Worm (Caenorhabditis elegans) whole organism, L4 larva: ENCODE data around the gene B0222.1.
A peak's percentile ranks its signal among the peaks of the same experiment; 100 is the strongest.

Experiments used
- ZK337.2 ChIP-seq: fragments of 200-800 bp; sonication (Bioruptor generic); IDR thresholded peaks from 2 replicates; pipeline ENCODE4 v1.3.6; 2022; ENCODE audit warnings: missing genetic modification reagents, missing genetic modification characterization, missing compliant biosample characterization
- aha-1 ChIP-seq: fragments of 150-350 bp; peaks from one replicate; lab custom pipeline; 2014; ENCODE audit warnings: missing biosample characterization, missing genetic modification characterization
- ama-1 ChIP-seq: fragments of 150-350 bp; optimal IDR thresholded peaks from 2 replicates; lab custom pipeline; 2014; ENCODE audit warnings: inconsistent platforms, mixed read lengths
- attf-4 ChIP-seq: sonication (generic microtip); optimal IDR thresholded peaks from 3 replicates; lab custom pipeline; 2017; ENCODE audit warnings: missing biosample characterization, missing genetic modification characterization
- ceh-32 ChIP-seq: sonication (generic microtip); optimal IDR thresholded peaks from 2 replicates; lab custom pipeline; 2016; ENCODE audit warnings: mild to moderate bottlenecking, missing genetic modification characterization, missing compliant biosample characterization; ENCODE audit not compliant: poor library complexity
- ceh-44 ChIP-seq: fragments of 200-800 bp; sonication (Bioruptor generic); IDR thresholded peaks from 2 replicates; pipeline ENCODE4 v1.3.6; 2022; ENCODE audit warnings: missing genetic modification reagents, missing genetic modification characterization, missing compliant biosample characterization
- ceh-62 ChIP-seq: sonication (generic microtip); optimal IDR thresholded peaks from 2 replicates; lab custom pipeline; 2017; ENCODE audit warnings: missing biosample characterization, missing genetic modification characterization
- ces-1 ChIP-seq: fragments of 150-350 bp; sonication (generic microtip); optimal IDR thresholded peaks from 4 replicates; lab custom pipeline; 2014; ENCODE audit warnings: missing biosample characterization, missing genetic modification reagents, missing genetic modification characterization
- cey-2 ChIP-seq: sonication (generic microtip); optimal IDR thresholded peaks from 3 replicates; lab custom pipeline; 2017; ENCODE audit warnings: missing genetic modification characterization, mild to moderate bottlenecking, missing compliant biosample characterization, antibody characterized with exemption, borderline replicate concordance; ENCODE audit not compliant: insufficient read depth
- ctbp-1 ChIP-seq: fragments of 200-800 bp; sonication (Bioruptor generic); IDR thresholded peaks from 2 replicates; pipeline ENCODE4 v1.3.6; 2022; ENCODE audit warnings: missing genetic modification reagents, missing genetic modification characterization, missing compliant biosample characterization
- daf-16 ChIP-seq, 3 experiments: sonication (generic microtip); optimal IDR thresholded peaks; 2 replicates each; lab custom pipeline; 2016 to 2017; ENCODE audit warnings: missing genetic modification characterization in 3 of 3, missing genetic modification reagents in 3 of 3, mild to moderate bottlenecking in 2 of 3, missing compliant biosample characterization in 2 of 3, missing biosample characterization in 1 of 3, moderate library complexity in 1 of 3
- dmd-6 ChIP-seq: fragments of 200-800 bp; sonication (Bioruptor generic); IDR thresholded peaks from 2 replicates; pipeline ENCODE4 v1.3.6; 2022; ENCODE audit warnings: missing genetic modification reagents, missing genetic modification characterization, missing compliant biosample characterization
- dve-1 ChIP-seq: sonication (generic microtip); optimal IDR thresholded peaks from 2 replicates; lab custom pipeline; 2017; ENCODE audit warnings: antibody characterized with exemption, mild to moderate bottlenecking, missing genetic modification characterization, missing compliant biosample characterization; ENCODE audit not compliant: insufficient read depth
- fos-1 ChIP-seq: fragments of 150-350 bp; optimal IDR thresholded peaks from 2 replicates; lab custom pipeline; 2014; ENCODE audit warnings: missing biosample characterization, missing genetic modification characterization
- gei-8 ChIP-seq: fragments of 200-800 bp; sonication (Bioruptor generic); optimal IDR thresholded peaks from 2 replicates; lab custom pipeline; 2018; ENCODE audit warnings: mild to moderate bottlenecking, missing genetic modification characterization, missing compliant biosample characterization
- hlh-11 ChIP-seq: fragments of 200-800 bp; sonication (Bioruptor generic); optimal IDR thresholded peaks from 2 replicates; lab custom pipeline; 2018; ENCODE audit warnings: mild to moderate bottlenecking, missing genetic modification characterization, missing compliant biosample characterization
- hlh-30 ChIP-seq: sonication (generic microtip); optimal IDR thresholded peaks from 2 replicates; lab custom pipeline; 2017; ENCODE audit warnings: antibody characterized with exemption, mild to moderate bottlenecking, missing genetic modification characterization, missing compliant biosample characterization; ENCODE audit not compliant: insufficient read depth
- hmg-1.1 ChIP-seq: fragments of 200-800 bp; sonication (Bioruptor generic); IDR thresholded peaks from 2 replicates; pipeline ENCODE4 v1.3.6; 2022; ENCODE audit warnings: missing genetic modification reagents, missing genetic modification characterization, missing compliant biosample characterization
- lim-7 ChIP-seq: fragments of 200-800 bp; sonication (Bioruptor generic); IDR thresholded peaks from 2 replicates; pipeline ENCODE4 v1.3.6; 2022; ENCODE audit warnings: missing genetic modification characterization, missing compliant biosample characterization
- lin-38 ChIP-seq: fragments of 200-800 bp; sonication (Bioruptor generic); IDR thresholded peaks from 2 replicates; pipeline ENCODE4 v1.3.6; 2022; ENCODE audit warnings: missing genetic modification reagents, missing genetic modification characterization, missing compliant biosample characterization
- lin-39 ChIP-seq: fragments of 150-350 bp; optimal IDR thresholded peaks from 2 replicates; lab custom pipeline; 2014; ENCODE audit warnings: missing biosample characterization, missing genetic modification reagents, missing genetic modification characterization
- lir-3 ChIP-seq: sonication (generic microtip); optimal IDR thresholded peaks from 2 replicates; lab custom pipeline; 2016; ENCODE audit warnings: mild to moderate bottlenecking, missing genetic modification characterization, missing compliant biosample characterization
- lsy-2 ChIP-seq, 2 experiments: fragments of 150-350 bp in 1 of 2; sonication (generic microtip) in 1 of 2; optimal IDR thresholded peaks; 2 replicates each; lab custom pipeline; 2014 to 2017; ENCODE audit warnings: missing biosample characterization in 2 of 2, missing genetic modification characterization in 2 of 2
- mdl-1 ChIP-seq, 2 experiments: fragments of 150-350 bp in 1 of 2; sonication (generic microtip) in 1 of 2; optimal IDR thresholded peaks; 2 replicates each; lab custom pipeline; 2014 to 2017; ENCODE audit warnings: missing biosample characterization in 2 of 2, missing genetic modification characterization in 2 of 2
- mes-2 ChIP-seq: sonication (generic microtip); optimal IDR thresholded peaks from 2 replicates; lab custom pipeline; 2016; ENCODE audit warnings: missing genotype, mild to moderate bottlenecking, missing genetic modification characterization, missing compliant biosample characterization; ENCODE audit not compliant: poor library complexity, severe bottlenecking
- mxl-2 ChIP-seq: fragments of 200-800 bp; sonication (Bioruptor generic); conservative IDR thresholded peaks from 2 replicates; pipeline ENCODE4 v1.3.6; 2022; ENCODE audit warnings: missing genetic modification reagents, missing genetic modification characterization, missing compliant biosample characterization
- mxl-3 ChIP-seq: fragments of 200-800 bp; sonication (Bioruptor generic); optimal IDR thresholded peaks from 2 replicates; lab custom pipeline; 2018; ENCODE audit warnings: mild to moderate bottlenecking, missing genetic modification characterization, missing compliant biosample characterization
- nhr-102 ChIP-seq: sonication (generic microtip); optimal IDR thresholded peaks from 2 replicates; lab custom pipeline; 2016; ENCODE audit warnings: mild to moderate bottlenecking, missing genetic modification characterization, moderate library complexity, missing compliant biosample characterization
- nhr-28 ChIP-seq: fragments of 150-350 bp; optimal IDR thresholded peaks from 2 replicates; lab custom pipeline; 2014; ENCODE audit warnings: missing biosample characterization, missing genetic modification characterization
- nhr-48 ChIP-seq: sonication (generic microtip); optimal IDR thresholded peaks from 2 replicates; lab custom pipeline; 2016; ENCODE audit warnings: mild to moderate bottlenecking, missing genetic modification characterization, missing compliant biosample characterization
- pha-4 ChIP-seq, 2 experiments: fragments of 150-350 bp in 1 of 2; fragments of 200-800 bp in 1 of 2; sonication (Bioruptor generic) in 1 of 2; IDR thresholded peaks in 1 of 2; optimal IDR thresholded peaks in 1 of 2; 2 replicates each; pipeline versions ENCODE4 v1.3.6 to Lab custom; 2014 to 2022; ENCODE audit warnings: missing genetic modification characterization in 2 of 2, missing genetic modification reagents in 2 of 2, missing biosample characterization in 1 of 2, missing compliant biosample characterization in 1 of 2
- rbr-2 ChIP-seq: sonication (generic microtip); optimal IDR thresholded peaks from 2 replicates; lab custom pipeline; 2016; ENCODE audit warnings: missing genotype, missing genetic modification characterization, missing compliant biosample characterization
- saeg-2 ChIP-seq: fragments of 200-800 bp; sonication (Bioruptor generic); IDR thresholded peaks from 2 replicates; pipeline ENCODE4 v1.3.6; 2022; ENCODE audit warnings: missing genetic modification reagents, missing genetic modification characterization, missing compliant biosample characterization
- sdz-12 ChIP-seq: fragments of 200-800 bp; sonication (Bioruptor generic); optimal IDR thresholded peaks from 2 replicates; lab custom pipeline; 2018; ENCODE audit warnings: mild to moderate bottlenecking, missing genetic modification characterization, missing compliant biosample characterization
- skn-1 ChIP-seq: fragments of 150-350 bp; optimal IDR thresholded peaks from 2 replicates; lab custom pipeline; 2014; ENCODE audit warnings: missing biosample characterization, missing genetic modification characterization
- spr-3 ChIP-seq: fragments of 200-800 bp; sonication (Bioruptor generic); optimal IDR thresholded peaks from 2 replicates; lab custom pipeline; 2018; ENCODE audit warnings: mild to moderate bottlenecking, missing genetic modification characterization, missing compliant biosample characterization
- unc-62 ChIP-seq, 3 experiments: fragments of 150-350 bp in 1 of 3; sonication (generic microtip); optimal IDR thresholded peaks in 2 of 3; peaks in 1 of 3; 1 replicate in 1 of 3; 2 replicates in 2 of 3; lab custom pipeline; 2014 to 2017; ENCODE audit warnings: missing biosample characterization in 3 of 3, missing genetic modification characterization in 3 of 3, missing genetic modification reagents in 3 of 3, missing genotype in 1 of 3
- zag-1 ChIP-seq: fragments of 150-350 bp; optimal IDR thresholded peaks from 2 replicates; lab custom pipeline; 2014; ENCODE audit warnings: missing biosample characterization, missing genetic modification characterization
- zfp-2 ChIP-seq: sonication (generic microtip); optimal IDR thresholded peaks from 2 replicates; lab custom pipeline; 2016; ENCODE audit warnings: mild to moderate bottlenecking, missing genetic modification characterization, missing compliant biosample characterization
- zfp-3 ChIP-seq: fragments of 200-800 bp; sonication (Bioruptor generic); conservative IDR thresholded peaks from 2 replicates; pipeline ENCODE4 v1.3.6; 2022; ENCODE audit warnings: missing genetic modification reagents, missing genetic modification characterization, missing compliant biosample characterization
- ztf-7 ChIP-seq: fragments of 150-350 bp; optimal IDR thresholded peaks from 2 replicates; lab custom pipeline; 2014; ENCODE audit warnings: missing biosample characterization, missing genetic modification characterization

B0222.1 gene

DNA sequence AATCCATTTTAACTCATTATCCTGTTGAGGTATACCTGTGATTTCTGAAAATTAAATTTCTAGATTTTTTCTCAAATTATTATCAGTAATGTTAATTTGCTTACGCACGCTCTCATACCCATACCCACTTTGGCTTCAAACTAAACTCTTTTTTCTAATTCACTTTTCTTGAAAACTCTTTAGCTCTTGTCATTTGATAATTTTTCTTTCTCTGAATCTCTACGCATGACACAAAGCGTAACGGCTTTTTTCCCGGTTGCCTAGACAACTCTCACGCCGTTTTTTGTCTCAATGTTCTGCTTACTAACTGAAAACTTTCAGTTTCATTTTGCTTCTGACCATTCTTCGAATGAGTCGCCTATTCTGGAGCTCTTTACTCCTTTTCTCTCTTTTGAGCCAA lies at the start of gene B0222.1:
Gene B0222.1, plus strand, starts transcription at position 306 of the 400 bp plus-strand sequence.
- TF ChIP-seq unc-62 (GFP tag; optimal IDR thresholded peaks at IDR 0.05 in 1 of 2; lab: Kevin White, UChicago) (peak in 1 of 2 experiments; percentile 53), unc-62 (tag; optimal IDR thresholded peaks at IDR 0.05; lab: Kevin White, UChicago) (no peak), ama-1 (no peak)

DNA sequence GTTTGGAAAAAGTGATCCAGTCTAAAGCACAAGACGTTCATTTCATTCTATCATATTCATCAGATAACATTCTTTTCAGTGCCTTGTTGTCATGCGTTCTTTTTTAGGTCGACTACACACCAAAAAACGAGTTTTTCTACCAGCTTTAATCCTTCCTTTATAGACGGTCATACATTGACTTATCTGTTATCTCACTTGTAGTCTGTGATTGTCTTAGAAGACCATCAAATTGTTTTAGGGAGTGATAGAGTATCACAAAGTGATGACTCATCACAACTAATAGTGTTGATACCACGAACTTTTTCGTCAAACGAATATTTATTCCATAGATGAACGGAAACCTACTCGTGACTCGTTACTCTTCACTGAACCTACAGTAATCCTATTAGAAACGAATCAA lies 48.2 kb upstream of the B0222.1 start:
- TF ChIP-seq mdl-1 (tag; optimal IDR thresholded peaks at IDR 0.05; lab: Kevin White, UChicago) (peak; percentile 66 to 71), ceh-44 (no peak), dve-1 (tag; lab: Kevin White, UChicago) (peak; percentile 31), saeg-2 (GFP tag; lab: Robert Waterston, UW) (no peak), daf-16 (GFP tag; optimal IDR thresholded peaks at IDR 0.05; lab: Kevin White, UChicago) (no peak), daf-16 (tag; optimal IDR thresholded peaks at IDR 0.05; lab: Kevin White, UChicago) (peak; percentile 25), nhr-28 (tag; lab: Kevin White, UChicago) (peak; percentile 90), aha-1 (peak; percentile 26), ceh-62 (tag; lab: Kevin White, UChicago) (no peak), unc-62 (GFP tag; optimal IDR thresholded peaks at IDR 0.05 in 1 of 2; lab: Kevin White, UChicago) (peak in 1 of 2 experiments; percentile 83), unc-62 (tag; optimal IDR thresholded peaks at IDR 0.05; lab: Kevin White, UChicago) (no peak), lim-7 (GFP tag; lab: Robert Waterston, UW) (no peak), ctbp-1 (GFP tag; lab: Robert Waterston, UW) (no peak), cey-2 (tag; lab: Kevin White, UChicago) (peak; percentile 17), zfp-3 (GFP tag; lab: Robert Waterston, UW) (no peak), lin-38 (no peak), mes-2 (tag; lab: Kevin White, UChicago) (peak; percentile 30), spr-3 (GFP tag; lab: Kevin White, UChicago) (no peak), lir-3 (tag; lab: Kevin White, UChicago) (no peak), fos-1 (tag; lab: Kevin White, UChicago) (no peak), zfp-2 (tag; lab: Kevin White, UChicago) (no peak), hlh-30 (tag; lab: Kevin White, UChicago) (peak; percentile 62), hmg-1.1 (GFP tag; lab: Robert Waterston, UW) (0 out of 2 replicates have a peak, but pooled peaks have one; percentile 19), mxl-3 (GFP tag; lab: Kevin White, UChicago) (no peak), hlh-11 (tag; lab: Kevin White, UChicago) (peak; percentile 67), zag-1 (no peak), dmd-6 (GFP tag; lab: Robert Waterston, UW) (peak; percentile 13; the same call in 1 of the 2 replicates), skn-1 (tag; lab: Kevin White, UChicago) (no peak), mxl-2 (no peak), gei-8 (GFP tag; lab: Kevin White, UChicago) (no peak), lin-39 (tag; lab: Kevin White, UChicago) (no peak), ZK337.2 (GFP tag; lab: Robert Waterston, UW) (no peak), pha-4 (GFP tag; IDR thresholded peaks at IDR 0.05; lab: Robert Waterston, UW) (no peak), pha-4 (tag; optimal IDR thresholded peaks at IDR 0.05; lab: Kevin White, UChicago) (no peak), attf-4 (tag; lab: Kevin White, UChicago) (no peak), nhr-102 (tag; lab: Kevin White, UChicago) (no peak), lsy-2 (tag; optimal IDR thresholded peaks at IDR 0.05; lab: Kevin White, UChicago) (peak in 1 of 2 experiments; percentile 10), nhr-48 (peak; percentile 88), rbr-2 (no peak), ces-1 (no peak), ztf-7 (tag; lab: Kevin White, UChicago) (no peak), sdz-12 (GFP tag; lab: Kevin White, UChicago) (no peak), ceh-32 (tag; lab: Kevin White, UChicago) (no peak)
